Fruit fly (Drosophila melanogaster): ENCODE results near the gene Dhdds.

Gene Dhdds

dm6 chrX:7888386-7889024, 44.6 kb downstream of the Dhdds start, which contains the start of gene Acat1:
Gene Acat1, minus strand, starts transcription at chrX:7888785.
- peak; percentile 19 for TF ChIP-seq Mio (GFP tag; optimal IDR thresholded peaks at IDR 0.05)
- TF ChIP-seq dl (GFP tag; optimal IDR thresholded peaks at IDR 0.05; ENCODE audit: insufficient read depth in 1 of 2, partially characterized antibody in 2 of 2) = no peak
- TF ChIP-seq rgr (GFP tag; optimal IDR thresholded peaks at IDR 0.05) = peak; percentile 89
- no peak for TF ChIP-seq pan (optimal IDR thresholded peaks at IDR 0.05)
- no peak for TF ChIP-seq Rel (GFP tag; optimal IDR thresholded peaks at IDR 0.05)
- TF ChIP-seq Rel (tag; optimal IDR thresholded peaks at IDR 0.05) = no peak
- TF ChIP-seq Dif (GFP tag; optimal IDR thresholded peaks at IDR 0.05; ENCODE audit: partially characterized antibody) = no peak
- TF ChIP-seq Hnf4 (GFP tag; optimal IDR thresholded peaks at IDR 0.05) = peak; percentile 91
- TF ChIP-seq CG9705 (GFP tag; optimal IDR thresholded peaks at IDR 0.05) = peak; percentile 11
- peak; percentile 52 for TF ChIP-seq GATAd (GFP tag; optimal IDR thresholded peaks at IDR 0.05)
- no peak for TF ChIP-seq brk (GFP tag; optimal IDR thresholded peaks at IDR 0.05)
- peak; percentile 39 for TF ChIP-seq Hr83 (GFP tag; optimal IDR thresholded peaks at IDR 0.05; ENCODE audit: poor library complexity, severe bottlenecking)
- TF ChIP-seq Sp1 (GFP tag; optimal IDR thresholded peaks at IDR 0.05) = peak; percentile 53
- no peak for TF ChIP-seq CrebA (GFP tag; optimal IDR thresholded peaks at IDR 0.05; ENCODE audit: borderline replicate concordance)
- TF ChIP-seq HLH106 (tag; optimal IDR thresholded peaks at IDR 0.05) = peak; percentile 69
- TF ChIP-seq br (GFP tag; optimal IDR thresholded peaks at IDR 0.05) = peak; percentile 83
- TF ChIP-seq lola (GFP tag; optimal IDR thresholded peaks at IDR 0.05) = no peak
- peak; percentile 81 for TF ChIP-seq OdsH (GFP tag; optimal IDR thresholded peaks at IDR 0.05)
- no peak for TF ChIP-seq Abd-B (GFP tag; optimal IDR thresholded peaks at IDR 0.05)
- peak; percentile 58 for TF ChIP-seq dsf (GFP tag; optimal IDR thresholded peaks at IDR 0.05; ENCODE audit: borderline replicate concordance)
- TF ChIP-seq ey (GFP tag; optimal IDR thresholded peaks at IDR 0.05) = peak; percentile 83
- peak in 1 of 2 experiments; percentile 90 for TF ChIP-seq foxo (GFP tag; optimal IDR thresholded peaks at IDR 0.05)
- no peak for TF ChIP-seq usp (GFP tag; optimal IDR thresholded peaks at IDR 0.05)
- no peak for TF ChIP-seq Hr78 (GFP tag; optimal IDR thresholded peaks at IDR 0.05)
- TF ChIP-seq tai (GFP tag; optimal IDR thresholded peaks at IDR 0.05) = no peak
- peak; percentile 35 for TF ChIP-seq dmrt93B (GFP tag; optimal IDR thresholded peaks at IDR 0.05)
- TF ChIP-seq fru (GFP tag; optimal IDR thresholded peaks at IDR 0.05) = peak; percentile 87
- TF ChIP-seq jim (GFP tag; optimal IDR thresholded peaks at IDR 0.05) = no peak
- no peak for TF ChIP-seq Vsx2 (GFP tag; optimal IDR thresholded peaks at IDR 0.05; ENCODE audit: partially characterized antibody)
- no peak for TF ChIP-seq N (GFP tag; optimal IDR thresholded peaks at IDR 0.05)
- peak; percentile 58 for TF ChIP-seq woc (GFP tag; optimal IDR thresholded peaks at IDR 0.05)
- TF ChIP-seq h (GFP tag; optimal IDR thresholded peaks at IDR 0.05) = peak; percentile 89
- peak; percentile 86 for TF ChIP-seq Jra (GFP tag; optimal IDR thresholded peaks at IDR 0.05)
- peak; percentile 80 for TF ChIP-seq psq (GFP tag; optimal IDR thresholded peaks at IDR 0.05)
- TF ChIP-seq CG32264 (GFP tag; optimal IDR thresholded peaks at IDR 0.05) = peak; percentile 59
- TF ChIP-seq sv (GFP tag; optimal IDR thresholded peaks at IDR 0.05) = peak; percentile 34
- no peak for TF ChIP-seq Dfd (GFP tag; optimal IDR thresholded peaks at IDR 0.05)
- TF ChIP-seq sage (GFP tag; optimal IDR thresholded peaks at IDR 0.05) = peak; percentile 77
- no peak for TF ChIP-seq Myc (optimal IDR thresholded peaks at IDR 0.05)

- TF ChIP-seq brk (GFP tag; optimal IDR thresholded peaks at IDR 0.05) = no peak
- no peak for TF ChIP-seq sv (GFP tag; optimal IDR thresholded peaks at IDR 0.05)
Observed at dm6 chrX:7884360-7884759, 48.8 kb downstream of the Dhdds start, which contains the start of gene Ir7g. Gene Ir7g, plus strand, starts transcription at chrX:7884660.

DNA sequence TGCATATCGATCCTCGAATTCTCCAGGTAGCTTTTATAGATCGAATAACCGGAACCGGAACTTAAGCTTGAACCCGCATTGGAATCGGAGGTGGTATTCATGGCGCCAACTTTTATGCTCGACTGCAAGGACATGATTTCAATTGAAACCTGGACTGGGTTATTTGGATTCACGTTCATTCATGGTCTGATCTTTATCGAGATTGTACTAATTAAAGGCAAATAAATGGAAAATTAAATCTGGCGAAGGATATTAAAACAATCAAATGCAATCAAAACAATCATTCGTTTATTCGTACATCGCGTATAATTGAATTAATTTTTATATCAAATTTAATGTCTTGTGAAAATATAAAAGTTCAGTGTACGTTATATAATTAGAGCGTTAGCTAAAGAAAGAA, 49.2 kb downstream of the Dhdds start, which contains the start of gene Ir7f:
Gene Ir7f, minus strand, starts transcription at position 101 of the 400 bp plus-strand sequence.
- TF ChIP-seq jim (GFP tag; optimal IDR thresholded peaks at IDR 0.05) (no peak), OdsH (GFP tag; optimal IDR thresholded peaks at IDR 0.05) (no peak), Rel (GFP tag; optimal IDR thresholded peaks at IDR 0.05) (no peak), Rel (tag; optimal IDR thresholded peaks at IDR 0.05) (no peak), CG9705 (GFP tag; optimal IDR thresholded peaks at IDR 0.05) (no peak), ey (GFP tag; optimal IDR thresholded peaks at IDR 0.05) (no peak), Sp1 (GFP tag; optimal IDR thresholded peaks at IDR 0.05) (no peak), sv (GFP tag; optimal IDR thresholded peaks at IDR 0.05) (no peak), Hr83 (GFP tag; optimal IDR thresholded peaks at IDR 0.05; ENCODE audit: poor library complexity, severe bottlenecking) (no peak), rgr (GFP tag; optimal IDR thresholded peaks at IDR 0.05) (no peak), dl (GFP tag; optimal IDR thresholded peaks at IDR 0.05; ENCODE audit: insufficient read depth in 1 of 2, partially characterized antibody in 2 of 2) (no peak), Jra (GFP tag; optimal IDR thresholded peaks at IDR 0.05) (no peak), Vsx2 (GFP tag; optimal IDR thresholded peaks at IDR 0.05; ENCODE audit: partially characterized antibody) (no peak), brk (GFP tag; optimal IDR thresholded peaks at IDR 0.05) (no peak)

Data from whole organism, wandering third instar larva.